Fruit fly (Drosophila melanogaster) whole organism, embryonic: ENCODE results near the gene CG2747.

ENCODE experiments used
- Aef1 ChIP-seq: fragments of 200-800 bp; sonication (Bioruptor generic); IDR thresholded peaks from 3 replicates; pipeline ENCODE4 v1.3.6; 2022; ENCODE audit warnings: missing biosample characterization, missing genetic modification characterization
- BEAF-32 ChIP-seq: fragments of 200-800 bp; sonication (Bioruptor generic); optimal IDR thresholded peaks from 3 replicates; lab custom pipeline; 2017; ENCODE audit warnings: missing biosample characterization, missing genetic modification characterization, mild to moderate bottlenecking, moderate library complexity, missing genetic modification reagents
- CG10267 ChIP-seq: fragments of 200-800 bp; sonication (Bioruptor generic); optimal IDR thresholded peaks from 2 replicates; lab custom pipeline; 2018; ENCODE audit warnings: missing biosample characterization, mild to moderate bottlenecking, missing genetic modification characterization, moderate library complexity
- CG12236 ChIP-seq: fragments of 200-800 bp; sonication (Bioruptor generic); optimal IDR thresholded peaks from 2 replicates; lab custom pipeline; 2016; ENCODE audit warnings: missing biosample characterization, missing genetic modification characterization
- CG12299 ChIP-seq: fragments of 200-800 bp; sonication (Bioruptor generic); optimal IDR thresholded peaks from 2 replicates; lab custom pipeline; 2018; ENCODE audit warnings: missing biosample characterization, mild to moderate bottlenecking, missing genetic modification characterization
- CG14667 ChIP-seq: fragments of 200-800 bp; sonication (Bioruptor generic); IDR thresholded peaks from 2 replicates; pipeline ENCODE4 v1.3.6; 2022; ENCODE audit warnings: missing biosample characterization, missing genetic modification characterization
- CG14710 ChIP-seq: fragments of 200-800 bp; sonication (Bioruptor generic); optimal IDR thresholded peaks from 3 replicates; lab custom pipeline; 2019; ENCODE audit warnings: missing biosample characterization, mild to moderate bottlenecking, missing genetic modification characterization, moderate library complexity
- CG15514 ChIP-seq: fragments of 200-800 bp; sonication (Bioruptor generic); optimal IDR thresholded peaks from 3 replicates; lab custom pipeline; 2017; ENCODE audit warnings: missing biosample characterization, missing genetic modification characterization, mild to moderate bottlenecking, moderate library complexity, missing genetic modification reagents
- CG1647 ChIP-seq: fragments of 200-800 bp; sonication (Bioruptor generic); optimal IDR thresholded peaks from 3 replicates; lab custom pipeline; 2016; ENCODE audit warnings: missing biosample characterization, missing genetic modification characterization
- CG17385 ChIP-seq: fragments of 200-800 bp; sonication (Bioruptor generic); optimal IDR thresholded peaks from 3 replicates; lab custom pipeline; 2018; ENCODE audit warnings: missing biosample characterization, mild to moderate bottlenecking, missing genetic modification characterization
- CG17829 ChIP-seq: fragments of 200-800 bp; optimal IDR thresholded peaks from 2 replicates; lab custom pipeline; 2019; ENCODE audit warnings: missing biosample characterization, mild to moderate bottlenecking, missing genetic modification characterization, moderate library complexity
- CG17912 ChIP-seq: fragments of 200-800 bp; sonication (Bioruptor generic); optimal IDR thresholded peaks from 2 replicates; lab custom pipeline; 2018; ENCODE audit warnings: missing biosample characterization, mild to moderate bottlenecking, missing genetic modification characterization
- CG2712 ChIP-seq: fragments of 200-800 bp; optimal IDR thresholded peaks from 3 replicates; lab custom pipeline; 2019; ENCODE audit warnings: missing biosample characterization, mild to moderate bottlenecking, missing genetic modification characterization, moderate library complexity
- CG30431 ChIP-seq: fragments of 200-800 bp; sonication (Bioruptor generic); optimal IDR thresholded peaks from 2 replicates; lab custom pipeline; 2017; ENCODE audit warnings: missing biosample characterization, missing genetic modification characterization
- CG34376 ChIP-seq: fragments of 200-800 bp; sonication (Bioruptor generic); optimal IDR thresholded peaks from 2 replicates; lab custom pipeline; 2018; ENCODE audit warnings: missing biosample characterization, mild to moderate bottlenecking, missing genetic modification characterization
- CG4404 ChIP-seq: fragments of 200-800 bp; sonication (Bioruptor generic); IDR thresholded peaks from 2 replicates; pipeline ENCODE4 v1.3.6; 2022; ENCODE audit warnings: missing biosample characterization, missing genetic modification characterization
- CG4424 ChIP-seq: fragments of 200-800 bp; sonication (Bioruptor generic); optimal IDR thresholded peaks from 3 replicates; lab custom pipeline; 2016; ENCODE audit warnings: missing biosample characterization, missing genetic modification characterization
- CG4854 ChIP-seq: fragments of 200-800 bp; sonication (Bioruptor generic); optimal IDR thresholded peaks from 2 replicates; lab custom pipeline; 2016; ENCODE audit warnings: missing biosample characterization, missing genetic modification characterization, inconsistent platforms
- CG6254 ChIP-seq: fragments of 200-800 bp; sonication (Bioruptor generic); optimal IDR thresholded peaks from 3 replicates; lab custom pipeline; 2017; ENCODE audit warnings: mild to moderate bottlenecking, missing biosample characterization, missing genetic modification reagents, missing genetic modification characterization
- CG9215 ChIP-seq: fragments of 200-800 bp; sonication (Bioruptor generic); IDR thresholded peaks from 2 replicates; pipeline ENCODE4 v1.3.6; 2022; ENCODE audit warnings: missing biosample characterization, missing genetic modification characterization
- CG9609 ChIP-seq: fragments of 200-800 bp; sonication (Bioruptor generic); optimal IDR thresholded peaks from 3 replicates; lab custom pipeline; 2016; ENCODE audit warnings: missing biosample characterization, missing genetic modification characterization
- CG9727 ChIP-seq: fragments of 200-800 bp; sonication (Bioruptor generic); optimal IDR thresholded peaks from 3 replicates; lab custom pipeline; 2017; ENCODE audit warnings: missing biosample characterization, mild to moderate bottlenecking, missing genetic modification characterization
- CkIIα-i1 ChIP-seq: fragments of 200-800 bp; sonication (Bioruptor generic); IDR thresholded peaks from 2 replicates; pipeline ENCODE4 v1.3.6; 2022; ENCODE audit warnings: missing biosample characterization, missing genetic modification characterization
- Dfd ChIP-seq, 2 experiments: fragments of >200 bp; optimal IDR thresholded peaks; 2 replicates each; lab custom pipeline; 2017; ENCODE audit warnings: missing biosample characterization in 2 of 2, missing genetic modification characterization in 2 of 2
- Dll ChIP-seq: fragments of 200-800 bp; sonication (Bioruptor generic); IDR thresholded peaks from 4 replicates; pipeline ENCODE4 v1.3.6; 2022; ENCODE audit warnings: missing biosample characterization, missing genetic modification characterization; ENCODE audit not compliant: partially characterized antibody
- Hr51 ChIP-seq, 2 experiments: fragments of 200-800 bp; sonication (Bioruptor generic); optimal IDR thresholded peaks; 2 replicates in 1 of 2; 3 replicates in 1 of 2; lab custom pipeline; 2016 to 2018; ENCODE audit warnings: missing biosample characterization in 2 of 2, missing genetic modification characterization in 2 of 2, mild to moderate bottlenecking in 1 of 2, moderate library complexity in 1 of 2
- Hsf ChIP-seq: fragments of 200-800 bp; sonication (Bioruptor generic); optimal IDR thresholded peaks from 3 replicates; lab custom pipeline; 2016; ENCODE audit warnings: missing biosample characterization, missing genetic modification characterization
- Lim3 ChIP-seq: fragments of 200-800 bp; sonication (Bioruptor generic); IDR thresholded peaks from 2 replicates; pipeline ENCODE4 v1.3.6; 2022; ENCODE audit warnings: missing biosample characterization, missing genetic modification characterization
- Med ChIP-seq: fragments of 200-800 bp; sonication (Bioruptor generic); peaks from one replicate; lab custom pipeline; 2016; ENCODE audit warnings: missing biosample characterization, missing genetic modification characterization, mild to moderate bottlenecking, inconsistent platforms, moderate library complexity
- NFAT ChIP-seq: fragments of 200-800 bp; sonication (Bioruptor generic); IDR thresholded peaks from 2 replicates; pipeline ENCODE4 v1.3.6; 2022; ENCODE audit warnings: missing biosample characterization, missing genetic modification characterization
- Ptx1 ChIP-seq: fragments of 200-800 bp; sonication (Bioruptor generic); IDR thresholded peaks from 2 replicates; pipeline ENCODE4 v1.3.6; 2022; ENCODE audit warnings: missing biosample characterization, missing genetic modification characterization
- Xrp1 ChIP-seq: fragments of 200-800 bp; sonication (Bioruptor generic); IDR thresholded peaks from 2 replicates; pipeline ENCODE4 v1.3.6; 2022; ENCODE audit warnings: missing biosample characterization, missing genetic modification characterization
- ac ChIP-seq: fragments of 200-800 bp; sonication (Bioruptor generic); optimal IDR thresholded peaks from 3 replicates; lab custom pipeline; 2017; ENCODE audit warnings: missing biosample characterization, mild to moderate bottlenecking, missing genetic modification characterization
- ap ChIP-seq: fragments of 200-800 bp; sonication (Bioruptor generic); IDR thresholded peaks from 2 replicates; pipeline ENCODE4 v1.3.6; 2022; ENCODE audit warnings: missing biosample characterization, missing genetic modification characterization
- ara ChIP-seq: fragments of 200-800 bp; sonication (Bioruptor generic); IDR thresholded peaks from 2 replicates; pipeline ENCODE4 v1.3.6; 2022; ENCODE audit warnings: missing biosample characterization, missing genetic modification characterization
- az2 ChIP-seq: fragments of 200-800 bp; sonication (Bioruptor generic); optimal IDR thresholded peaks from 3 replicates; lab custom pipeline; 2016; ENCODE audit warnings: missing biosample characterization, missing genetic modification characterization
- chn ChIP-seq: fragments of 200-800 bp; sonication (Bioruptor generic); optimal IDR thresholded peaks from 2 replicates; lab custom pipeline; 2016; ENCODE audit warnings: missing biosample characterization, missing genetic modification characterization
- dmrt11E ChIP-seq: fragments of 200-800 bp; sonication (Bioruptor generic); optimal IDR thresholded peaks from 3 replicates; lab custom pipeline; 2018; ENCODE audit warnings: missing biosample characterization, mild to moderate bottlenecking, missing genetic modification characterization, moderate library complexity
- ems ChIP-seq: fragments of 200-800 bp; sonication (Bioruptor generic); optimal IDR thresholded peaks from 3 replicates; lab custom pipeline; 2016; ENCODE audit warnings: missing biosample characterization, missing genetic modification characterization
- grn ChIP-seq: fragments of 200-800 bp; sonication (Bioruptor generic); optimal IDR thresholded peaks from 3 replicates; lab custom pipeline; 2017; ENCODE audit warnings: missing biosample characterization, missing genetic modification characterization
- gro ChIP-seq: fragments of 200-800 bp; sonication (Bioruptor generic); optimal IDR thresholded peaks from 2 replicates; lab custom pipeline; 2016; ENCODE audit warnings: missing biosample characterization, missing genetic modification characterization
- hbn ChIP-seq: fragments of 200-800 bp; sonication (Bioruptor generic); IDR thresholded peaks from 2 replicates; pipeline ENCODE4 v1.3.6; 2022; ENCODE audit warnings: missing biosample characterization, missing genetic modification characterization; ENCODE audit not compliant: partially characterized antibody
- knrl ChIP-seq: fragments of 200-800 bp; sonication (Bioruptor generic); IDR thresholded peaks from 3 replicates; pipeline ENCODE4 v1.3.6; 2022; ENCODE audit warnings: missing biosample characterization, missing genetic modification characterization; ENCODE audit not compliant: partially characterized antibody
- luna ChIP-seq: fragments of 200-800 bp; sonication (Bioruptor generic); optimal IDR thresholded peaks from 2 replicates; lab custom pipeline; 2016; ENCODE audit warnings: missing biosample characterization, missing genetic modification characterization
- nom ChIP-seq: fragments of 200-800 bp; sonication (Bioruptor generic); optimal IDR thresholded peaks from 2 replicates; lab custom pipeline; 2017; ENCODE audit warnings: missing biosample characterization, missing genetic modification characterization, mild to moderate bottlenecking, moderate library complexity, missing genetic modification reagents
- p53 ChIP-seq: fragments of 200-800 bp; sonication (Bioruptor generic); optimal IDR thresholded peaks from 2 replicates; lab custom pipeline; 2016; ENCODE audit warnings: missing biosample characterization, missing genetic modification characterization
- slbo ChIP-seq: fragments of 200-800 bp; sonication (Bioruptor generic); IDR thresholded peaks from 2 replicates; pipeline ENCODE4 v1.3.6; 2022; ENCODE audit warnings: missing biosample characterization, missing genetic modification characterization
- vvl ChIP-seq: fragments of 200-800 bp; sonication (Bioruptor generic); IDR thresholded peaks from 2 replicates; pipeline ENCODE4 v1.3.6; 2022; ENCODE audit warnings: missing biosample characterization, missing genetic modification characterization
- zfh1 ChIP-seq: fragments of 200-800 bp; sonication (Bioruptor generic); IDR thresholded peaks from 3 replicates; pipeline ENCODE4 v1.3.6; 2022; ENCODE audit warnings: missing biosample characterization, missing genetic modification characterization

Gene CG2747

DNA sequence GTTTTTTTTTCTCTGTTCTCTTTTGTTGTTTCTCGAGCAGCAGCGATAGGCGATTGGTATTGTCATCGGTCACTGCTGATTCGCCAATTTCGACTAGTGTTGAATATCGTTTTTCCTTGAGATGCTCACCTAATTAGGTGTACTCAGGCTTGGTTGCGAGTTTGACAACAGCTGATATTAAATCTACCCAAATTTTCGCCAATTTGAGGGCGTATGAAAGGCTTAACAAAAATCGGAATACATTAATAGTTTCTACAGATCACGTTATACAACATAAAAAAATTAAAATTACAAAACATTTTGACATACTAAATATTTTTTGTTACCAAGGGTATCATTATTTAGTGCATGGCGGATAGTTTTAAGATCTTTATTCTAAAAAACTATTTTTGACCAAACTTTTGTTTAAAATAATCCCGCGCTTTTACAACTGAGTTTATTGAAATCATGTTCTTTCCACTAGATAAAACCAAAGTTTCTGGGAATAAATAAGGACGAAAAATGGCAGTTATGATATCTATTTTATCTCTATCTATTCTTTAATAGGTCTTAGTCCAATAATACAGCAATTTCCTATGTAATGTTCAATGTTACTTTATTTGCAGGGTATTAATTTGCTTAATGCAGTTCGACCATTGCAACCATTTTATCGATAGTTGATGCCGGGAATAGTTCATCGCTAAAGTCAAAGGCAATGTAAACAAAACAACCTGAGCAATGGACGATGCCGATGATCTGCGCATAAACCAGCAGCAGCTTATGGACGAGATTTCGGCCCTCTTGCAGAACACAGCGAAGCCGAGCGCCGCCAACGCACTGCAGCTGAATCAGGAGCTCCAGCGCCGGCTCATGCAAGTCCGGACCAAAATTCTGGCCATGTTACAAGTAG lies 17.2 kb downstream of the CG2747 start, which contains the start of the genes CG10435 and Pbp95 (continued):
- TF ChIP-seq zfh1 (peak; percentile 72), CG10267 (tag; lab: Kevin White, UChicago) (peak; percentile 86), Hsf (peak; percentile 49), CkIIα-i1 (GFP tag; lab: Robert Waterston, UW) (no peak), p53 (peak; percentile 24), knrl (GFP tag; lab: Robert Waterston, UW) (peak; percentile 68), ara (no peak), Ptx1 (GFP tag; lab: Robert Waterston, UW) (peak; percentile 38), ac (GFP tag; lab: Kevin White, UChicago) (no peak), CG17829 (peak; percentile 18), CG6254 (peak; percentile 30), CG30431 (GFP tag; lab: Kevin White, UChicago) (peak; percentile 7), slbo (GFP tag; lab: Robert Waterston, UW) (peak; percentile 78), Dfd (GFP tag; optimal IDR thresholded peaks at IDR 0.05; lab: Kevin White, UChicago) (no peak), chn (GFP tag; lab: Kevin White, UChicago) (peak; percentile 40), CG9727 (GFP tag; lab: Kevin White, UChicago) (peak; percentile 67), az2 (GFP tag; lab: Kevin White, UChicago) (peak; percentile 54), vvl (GFP tag; lab: Robert Waterston, UW) (peak; percentile 82), grn (GFP tag; lab: Kevin White, UChicago) (no peak), gro (GFP tag; lab: Kevin White, UChicago) (peak; percentile 62), CG34376 (GFP tag; lab: Kevin White, UChicago) (no peak), CG4424 (GFP tag; lab: Kevin White, UChicago) (peak; percentile 52), Aef1 (peak; percentile 68), CG17385 (GFP tag; lab: Kevin White, UChicago) (no peak), Xrp1 (GFP tag; lab: Robert Waterston, UW) (peak; percentile 53; the same call in 1 of the 2 replicates), BEAF-32 (GFP tag; lab: Kevin White, UChicago) (peak; percentile 74), ap (GFP tag; lab: Robert Waterston, UW) (0 out of 2 replicates have a peak, but pooled peaks have one; percentile 13), Med (GFP tag; lab: Kevin White, UChicago) (peak; percentile 95), dmrt11E (tag; lab: Kevin White, UChicago) (peak; percentile 24), CG12299 (no peak), Dll (GFP tag; lab: Robert Waterston, UW) (peak; percentile 80), CG1647 (GFP tag; lab: Kevin White, UChicago) (peak; percentile 42), CG14667 (GFP tag; lab: Robert Waterston, UW) (0 out of 2 replicates have a peak, but pooled peaks have one; percentile 26), CG4404 (GFP tag; lab: Robert Waterston, UW) (no peak), CG2712 (tag; lab: Kevin White, UChicago) (peak; percentile 58), luna (GFP tag; lab: Kevin White, UChicago) (no peak), CG14710 (tag; lab: Kevin White, UChicago) (peak; percentile 48), CG9609 (GFP tag; lab: Kevin White, UChicago) (peak; percentile 38), CG15514 (GFP tag; lab: Kevin White, UChicago) (peak; percentile 86), CG17912 (GFP tag; lab: Kevin White, UChicago) (no peak), CG4854 (no peak), Lim3 (GFP tag; lab: Robert Waterston, UW) (no peak), CG9215 (GFP tag; lab: Robert Waterston, UW) (peak; percentile 62), Hr51 (GFP tag; optimal IDR thresholded peaks at IDR 0.05; lab: Kevin White, UChicago) (peak in 1 of 2 experiments; percentile 38), hbn (GFP tag; lab: Robert Waterston, UW) (peak; percentile 75), ems (no peak), CG12236 (GFP tag; lab: Kevin White, UChicago) (no peak), nom (GFP tag; lab: Kevin White, UChicago) (no peak), NFAT (GFP tag; lab: Robert Waterston, UW) (peak; percentile 70)
